Fruit fly (Drosophila melanogaster): ENCODE data around the gene CG3815.

CG3815 gene

DNA sequence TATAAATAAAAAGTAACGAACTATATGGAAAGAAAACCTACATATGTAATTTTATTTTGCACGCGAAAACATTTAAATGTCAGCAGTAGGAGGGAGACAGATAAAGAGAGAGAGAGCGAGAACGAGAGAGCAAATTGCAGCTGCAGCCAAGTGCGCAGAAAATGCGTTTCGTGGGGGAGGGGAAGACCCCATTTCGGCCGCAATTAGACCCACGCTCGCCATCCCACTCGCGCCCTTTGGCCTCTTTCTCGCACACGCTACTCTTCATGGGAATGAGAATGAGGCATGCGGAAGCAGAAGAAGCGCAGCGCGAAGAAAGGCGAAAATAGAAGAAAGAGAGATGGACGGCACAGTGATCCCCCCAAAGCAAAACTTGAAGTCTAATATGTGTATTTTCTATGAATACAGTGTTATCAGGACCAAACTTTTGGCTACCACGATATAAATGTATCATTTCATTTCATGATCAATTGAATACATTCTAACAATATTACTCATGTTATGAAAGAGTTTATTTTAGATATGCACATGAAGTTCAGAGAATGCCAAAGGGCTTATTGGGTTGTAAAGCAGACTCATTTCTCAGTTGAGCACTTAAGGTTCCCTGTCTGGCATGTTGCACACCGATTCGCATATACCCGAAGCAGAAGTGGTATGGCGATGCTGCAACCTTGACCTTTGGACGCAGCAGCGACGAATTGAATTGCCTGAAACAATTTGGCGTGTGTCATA lies 38.0 kb downstream of the CG3815 start:
- peak; percentile 21; the same call in 1 of the 2 replicates for TF ChIP-seq CG32121 (GFP tag; IDR thresholded peaks at IDR 0.05)
- peak; percentile 23 for TF ChIP-seq CG8159 (tag; optimal IDR thresholded peaks at IDR 0.05)
- TF ChIP-seq CG9948 (tag; optimal IDR thresholded peaks at IDR 0.05): peak; percentile 23
- no peak for TF ChIP-seq Pif1B (GFP tag; optimal IDR thresholded peaks at IDR 0.05)
- TF ChIP-seq CG10348 (GFP tag; IDR thresholded peaks at IDR 0.05): no peak
- TF ChIP-seq CG13204 (GFP tag; optimal IDR thresholded peaks at IDR 0.05): peak; percentile 47
- peak; percentile 58; the same call in 2 of the 3 replicates for TF ChIP-seq fd96Ca (GFP tag; IDR thresholded peaks at IDR 0.05)
- TF ChIP-seq CG8301 (tag; optimal IDR thresholded peaks at IDR 0.05): peak; percentile 52
- TF ChIP-seq CG12605 (GFP tag; IDR thresholded peaks at IDR 0.05): no peak; the same call in 1 of the 2 replicates
- TF ChIP-seq D1 (tag; optimal IDR thresholded peaks at IDR 0.05): no peak
- TF ChIP-seq CG15710 (tag; optimal IDR thresholded peaks at IDR 0.05): peak; percentile 24
- TF ChIP-seq CG4496 (GFP tag; IDR thresholded peaks at IDR 0.05): peak; percentile 52; the same call in 2 of the 3 replicates
- TF ChIP-seq CG14655 (GFP tag; optimal IDR thresholded peaks at IDR 0.05): peak; percentile 68
- no peak for TF ChIP-seq CG17806 (tag; optimal IDR thresholded peaks at IDR 0.05)

DNA sequence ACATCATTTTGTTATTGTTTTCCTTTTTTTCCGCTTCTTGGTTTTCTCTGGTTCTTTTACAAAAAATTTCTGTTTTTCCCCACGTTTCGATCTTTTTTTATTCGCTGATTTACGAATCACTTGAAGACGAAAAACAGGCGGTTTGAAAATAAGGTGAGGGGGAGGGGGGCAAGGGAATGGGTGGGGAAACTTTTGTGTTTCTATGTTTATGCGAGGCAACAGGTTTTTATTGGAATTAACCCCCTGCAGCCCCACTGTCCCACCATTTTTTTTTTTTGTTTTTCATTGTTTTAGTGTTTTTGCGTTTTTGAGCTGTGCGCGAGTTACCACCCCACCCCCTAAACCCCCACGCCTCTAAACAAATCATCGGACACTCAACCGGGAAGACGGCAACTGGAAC lies 39.8 kb downstream of the CG3815 start:
- TF ChIP-seq rn (GFP tag; IDR thresholded peaks at IDR 0.05): no peak
- no peak for TF ChIP-seq CG9948 (tag; optimal IDR thresholded peaks at IDR 0.05)
- TF ChIP-seq fd96Ca (GFP tag; IDR thresholded peaks at IDR 0.05): no peak
- no peak for TF ChIP-seq D1 (tag; optimal IDR thresholded peaks at IDR 0.05)
- TF ChIP-seq CG4496 (GFP tag; IDR thresholded peaks at IDR 0.05): 0 out of 3 replicates have a peak, but pooled peaks have one; percentile 8
- TF ChIP-seq EcR (GFP tag; optimal IDR thresholded peaks at IDR 0.05): no peak
- TF ChIP-seq CG14655 (GFP tag; optimal IDR thresholded peaks at IDR 0.05): no peak

DNA sequence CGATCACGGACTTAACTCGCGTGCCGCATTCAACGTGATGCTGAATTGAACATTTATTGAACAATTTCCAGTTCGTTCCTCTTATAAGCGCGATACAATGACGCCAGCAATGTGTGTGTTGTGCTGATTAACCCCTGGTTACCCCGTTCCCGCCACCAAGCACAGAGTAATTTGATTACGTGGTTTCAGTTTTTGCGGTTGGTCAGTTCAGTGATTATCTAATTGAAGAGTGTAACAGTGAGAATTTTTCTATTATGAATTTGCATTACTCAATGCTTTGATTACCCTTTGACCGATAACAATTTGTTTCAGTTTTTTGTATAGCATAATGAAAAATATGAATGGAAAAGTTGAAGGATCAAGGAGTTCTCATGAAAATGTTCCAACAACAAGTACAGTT lies 42.5 kb downstream of the CG3815 start, which contains the start of gene CG3842:
CG3842 (plus strand) TSS at position 61 of the 400 bp plus-strand sequence.
- TF ChIP-seq Snoo (tag; optimal IDR thresholded peaks at IDR 0.05) (no peak), rn (GFP tag; IDR thresholded peaks at IDR 0.05) (no peak), Pif1A (GFP tag; optimal IDR thresholded peaks at IDR 0.05) (no peak), CG32121 (GFP tag; IDR thresholded peaks at IDR 0.05) (no peak), CG8159 (tag; optimal IDR thresholded peaks at IDR 0.05) (no peak), CG4496 (GFP tag; IDR thresholded peaks at IDR 0.05) (no peak), CG14655 (GFP tag; optimal IDR thresholded peaks at IDR 0.05) (no peak), fd96Ca (GFP tag; IDR thresholded peaks at IDR 0.05) (no peak)

DNA sequence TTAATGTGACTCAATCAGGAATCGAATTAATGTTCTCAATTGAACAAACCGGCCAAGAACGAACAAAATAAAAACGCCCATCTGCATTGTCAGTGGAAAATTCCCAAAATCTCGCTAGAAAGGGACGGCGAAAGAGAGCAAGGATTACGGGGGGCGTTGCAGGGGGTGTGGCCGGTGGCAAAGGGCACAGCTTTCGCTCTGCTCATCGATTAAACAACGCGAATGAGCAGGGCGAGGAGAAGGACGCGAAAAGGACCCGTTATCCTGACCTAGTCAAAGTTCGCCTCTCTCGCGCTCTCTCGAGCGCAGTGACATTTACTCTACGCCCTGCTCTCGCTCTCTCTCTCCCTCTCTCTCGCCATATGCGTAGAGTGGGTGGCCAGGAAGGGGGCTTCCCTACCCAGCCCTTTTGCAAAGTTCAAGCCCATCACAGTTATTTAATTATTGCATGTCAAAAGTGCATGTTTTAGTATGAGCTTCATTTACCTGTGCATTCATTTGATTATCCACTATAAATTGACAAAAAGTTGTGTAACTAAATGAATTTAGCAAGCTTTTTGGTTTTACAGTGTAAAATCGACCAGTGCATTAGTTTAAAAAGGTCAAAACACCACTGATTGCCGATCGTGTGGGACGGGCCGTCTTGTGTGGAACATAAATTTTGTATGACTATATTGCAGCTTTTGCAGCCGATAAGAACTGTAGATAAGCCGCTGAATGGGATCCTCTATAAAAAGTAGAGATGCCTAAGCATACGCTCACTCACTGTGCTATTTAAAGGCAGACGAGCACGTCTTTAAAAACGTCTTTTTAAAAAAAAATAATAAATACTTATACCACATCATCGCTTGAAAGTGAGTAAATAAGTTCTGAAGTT lies 43.8 kb downstream of the CG3815 start:
- TF ChIP-seq CG8159 (tag; optimal IDR thresholded peaks at IDR 0.05): peak; percentile 73
- TF ChIP-seq CG13204 (GFP tag; optimal IDR thresholded peaks at IDR 0.05): no peak
- peak; percentile 11 for TF ChIP-seq gl (tag; optimal IDR thresholded peaks at IDR 0.05)
- peak; percentile 53 for TF ChIP-seq Pif1A (GFP tag; optimal IDR thresholded peaks at IDR 0.05)
- peak; percentile 61 for TF ChIP-seq CG17806 (tag; optimal IDR thresholded peaks at IDR 0.05)
- no peak for TF ChIP-seq D1 (tag; optimal IDR thresholded peaks at IDR 0.05)
- peak; percentile 15 for TF ChIP-seq Pif1B (GFP tag; optimal IDR thresholded peaks at IDR 0.05)
- TF ChIP-seq Snoo (tag; optimal IDR thresholded peaks at IDR 0.05): peak; percentile 41
- no peak for TF ChIP-seq CG10348 (GFP tag; IDR thresholded peaks at IDR 0.05)
- TF ChIP-seq CG9948 (tag; optimal IDR thresholded peaks at IDR 0.05): peak; percentile 67
- TF ChIP-seq Ets98B (GFP tag; IDR thresholded peaks at IDR 0.05): peak; percentile 52
- peak; percentile 57 for TF ChIP-seq CG15710 (tag; optimal IDR thresholded peaks at IDR 0.05)
- TF ChIP-seq fd96Ca (GFP tag; IDR thresholded peaks at IDR 0.05): peak; percentile 68; the same call in 2 of the 3 replicates
- TF ChIP-seq CG12605 (GFP tag; IDR thresholded peaks at IDR 0.05): peak; percentile 30; the same call in 1 of the 2 replicates
- TF ChIP-seq rn (GFP tag; IDR thresholded peaks at IDR 0.05): no peak
- peak; percentile 54 for TF ChIP-seq CG8301 (tag; optimal IDR thresholded peaks at IDR 0.05)
- TF ChIP-seq EcR (GFP tag; optimal IDR thresholded peaks at IDR 0.05): peak; percentile 6
- peak; percentile 73 for TF ChIP-seq CG14655 (GFP tag; optimal IDR thresholded peaks at IDR 0.05)
- peak; percentile 49 for TF ChIP-seq CG34367 (tag; optimal IDR thresholded peaks at IDR 0.05)
- TF ChIP-seq CG4496 (GFP tag; IDR thresholded peaks at IDR 0.05): peak; percentile 76
- TF ChIP-seq CG32121 (GFP tag; IDR thresholded peaks at IDR 0.05): peak; percentile 49; the same call in 1 of the 2 replicates

DNA sequence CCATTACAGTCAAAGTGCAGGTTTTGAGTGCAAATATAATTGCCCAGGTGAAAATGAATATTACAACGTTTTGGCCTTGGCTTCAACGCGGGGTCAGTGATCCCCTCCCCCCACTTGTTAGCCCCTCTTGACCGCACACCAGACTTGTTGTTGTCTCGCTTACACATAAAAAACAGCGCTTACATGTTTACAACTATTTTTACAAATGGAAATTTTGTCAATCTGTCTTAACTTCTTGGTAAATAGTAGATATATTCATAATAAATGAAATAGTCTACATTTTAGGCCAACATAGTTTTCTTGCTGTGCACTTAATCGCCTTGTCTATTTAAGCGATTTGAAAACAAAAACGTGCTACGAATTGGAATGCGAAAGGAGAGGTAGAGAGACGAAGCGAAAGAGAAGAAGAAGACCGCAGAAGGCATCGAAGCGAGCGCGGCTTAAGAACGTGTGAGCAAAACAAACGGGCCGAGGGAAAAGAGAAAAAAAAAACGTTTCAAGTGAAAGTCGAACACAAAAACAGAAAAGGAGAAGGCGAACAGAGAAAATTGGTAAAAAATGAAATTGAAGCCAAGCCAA lies 44.9 kb downstream of the CG3815 start:
- TF ChIP-seq EcR (GFP tag; optimal IDR thresholded peaks at IDR 0.05) (peak; percentile 96), Snoo (tag; optimal IDR thresholded peaks at IDR 0.05) (no peak), CG13204 (GFP tag; optimal IDR thresholded peaks at IDR 0.05) (no peak), CG10348 (GFP tag; IDR thresholded peaks at IDR 0.05) (no peak), CG17806 (tag; optimal IDR thresholded peaks at IDR 0.05) (peak; percentile 85), D1 (tag; optimal IDR thresholded peaks at IDR 0.05) (peak; percentile 26), CG9948 (tag; optimal IDR thresholded peaks at IDR 0.05) (peak; percentile 77), Ets98B (GFP tag; IDR thresholded peaks at IDR 0.05) (peak; percentile 83), CG8301 (tag; optimal IDR thresholded peaks at IDR 0.05) (peak; percentile 59), gl (tag; optimal IDR thresholded peaks at IDR 0.05) (peak; percentile 66), CG34367 (tag; optimal IDR thresholded peaks at IDR 0.05) (peak; percentile 76), Pif1A (GFP tag; optimal IDR thresholded peaks at IDR 0.05) (peak; percentile 54), CG32121 (GFP tag; IDR thresholded peaks at IDR 0.05) (peak; percentile 80), CG14655 (GFP tag; optimal IDR thresholded peaks at IDR 0.05) (peak; percentile 39), CG12605 (GFP tag; IDR thresholded peaks at IDR 0.05) (peak; percentile 59; the same call in 1 of the 2 replicates), CG4496 (GFP tag; IDR thresholded peaks at IDR 0.05) (peak; percentile 82), CG15710 (tag; optimal IDR thresholded peaks at IDR 0.05) (peak; percentile 87), rn (GFP tag; IDR thresholded peaks at IDR 0.05) (0 out of 2 replicates have a peak, but pooled peaks have one; percentile 36), CG8159 (tag; optimal IDR thresholded peaks at IDR 0.05) (peak; percentile 45), Pif1B (GFP tag; optimal IDR thresholded peaks at IDR 0.05) (peak; percentile 38), fd96Ca (GFP tag; IDR thresholded peaks at IDR 0.05) (peak; percentile 60; the same call in 2 of the 3 replicates)
